Fruit fly (Drosophila melanogaster) whole organism, embryonic: ENCODE data around the gene Esyt2.

Experiments used
- Antp ChIP-seq: fragments of 200-800 bp; sonication (Bioruptor generic); optimal IDR thresholded peaks from 3 replicates; lab custom pipeline; 2016; ENCODE audit warnings: missing biosample characterization, missing genetic modification characterization
- BEAF-32 ChIP-seq: fragments of 200-800 bp; sonication (Bioruptor generic); optimal IDR thresholded peaks from 3 replicates; lab custom pipeline; 2017; ENCODE audit warnings: missing biosample characterization, missing genetic modification characterization, mild to moderate bottlenecking, moderate library complexity, missing genetic modification reagents
- Bdp1 ChIP-seq: fragments of 200-800 bp; sonication (Bioruptor generic); optimal IDR thresholded peaks from 3 replicates; lab custom pipeline; 2016; ENCODE audit warnings: missing biosample characterization, missing genetic modification characterization
- Bteb2 ChIP-seq: fragments of 200-800 bp; sonication (Bioruptor generic); optimal IDR thresholded peaks from 2 replicates; lab custom pipeline; 2016; ENCODE audit warnings: missing biosample characterization, missing genetic modification characterization
- CG10543 ChIP-seq: fragments of 200-800 bp; sonication (Bioruptor generic); optimal IDR thresholded peaks from 3 replicates; lab custom pipeline; 2017; ENCODE audit warnings: missing biosample characterization, mild to moderate bottlenecking, missing genetic modification characterization, moderate library complexity
- CG12769 ChIP-seq: fragments of 200-800 bp; sonication (Bioruptor generic); optimal IDR thresholded peaks from 2 replicates; lab custom pipeline; 2019; ENCODE audit warnings: missing biosample characterization, mild to moderate bottlenecking, missing genetic modification characterization, moderate library complexity
- CG13624 ChIP-seq: fragments of 200-800 bp; sonication (Bioruptor generic); optimal IDR thresholded peaks from 2 replicates; lab custom pipeline; 2016; ENCODE audit warnings: missing biosample characterization, missing genetic modification characterization
- CG14441 ChIP-seq: fragments of 200-800 bp; sonication (Bioruptor generic); IDR thresholded peaks from 2 replicates; pipeline ENCODE4 v1.3.6; 2022; ENCODE audit warnings: missing biosample characterization, missing genetic modification characterization
- CG15479 ChIP-seq: fragments of 200-800 bp; sonication (Bioruptor generic); optimal IDR thresholded peaks from 3 replicates; lab custom pipeline; 2019; ENCODE audit warnings: missing biosample characterization, mild to moderate bottlenecking, missing genetic modification characterization, moderate library complexity
- CG1647 ChIP-seq: fragments of 200-800 bp; sonication (Bioruptor generic); optimal IDR thresholded peaks from 3 replicates; lab custom pipeline; 2016; ENCODE audit warnings: missing biosample characterization, missing genetic modification characterization
- CG16813 ChIP-seq: fragments of 200-800 bp; sonication (Bioruptor generic); IDR thresholded peaks from 3 replicates; pipeline ENCODE4 v1.3.6; 2022; ENCODE audit warnings: missing biosample characterization, missing genetic modification characterization; ENCODE audit not compliant: partially characterized antibody
- CG17361 ChIP-seq: fragments of 200-800 bp; sonication (Bioruptor generic); IDR thresholded peaks from 3 replicates; pipeline ENCODE4 v1.3.6; 2022; ENCODE audit warnings: missing biosample characterization, missing genetic modification characterization
- CG2875 ChIP-seq: fragments of 200-800 bp; sonication (Bioruptor generic); optimal IDR thresholded peaks from 2 replicates; lab custom pipeline; 2017; ENCODE audit warnings: missing biosample characterization, mild to moderate bottlenecking, missing genetic modification characterization, missing genetic modification reagents
- CG4854 ChIP-seq: fragments of 200-800 bp; sonication (Bioruptor generic); optimal IDR thresholded peaks from 2 replicates; lab custom pipeline; 2016; ENCODE audit warnings: missing biosample characterization, missing genetic modification characterization, inconsistent platforms
- CG7556 ChIP-seq: fragments of 200-800 bp; sonication (Bioruptor generic); optimal IDR thresholded peaks from 2 replicates; lab custom pipeline; 2017; ENCODE audit warnings: missing biosample characterization, mild to moderate bottlenecking, missing genetic modification characterization
- CG8290 ChIP-seq, 3 experiments: fragments of 200-800 bp; sonication (Bioruptor generic); optimal IDR thresholded peaks; 2 replicates each; lab custom pipeline; 2016 to 2019; ENCODE audit warnings: missing biosample characterization in 3 of 3, missing genetic modification characterization in 3 of 3, mild to moderate bottlenecking in 2 of 3, moderate library complexity in 1 of 3
- Deaf1 ChIP-seq: fragments of 200-800 bp; optimal IDR thresholded peaks from 3 replicates; lab custom pipeline; 2019; ENCODE audit warnings: missing biosample characterization, mild to moderate bottlenecking, missing genetic modification characterization, moderate library complexity
- Elba2 ChIP-seq: fragments of 200-800 bp; sonication (Bioruptor generic); optimal IDR thresholded peaks from 3 replicates; lab custom pipeline; 2016; ENCODE audit warnings: missing biosample characterization, missing genetic modification characterization
- GATAe ChIP-seq: fragments of 200-800 bp; sonication (Bioruptor generic); conservative IDR thresholded peaks from 2 replicates; pipeline ENCODE4 v1.3.6; 2022; ENCODE audit warnings: missing biosample characterization, missing genetic modification characterization
- Meics ChIP-seq: fragments of 200-800 bp; sonication (Bioruptor generic); optimal IDR thresholded peaks from 2 replicates; lab custom pipeline; 2017; ENCODE audit warnings: missing biosample characterization, mild to moderate bottlenecking, missing genetic modification characterization
- Nf-YC ChIP-seq: fragments of 200-800 bp; optimal IDR thresholded peaks from 3 replicates; lab custom pipeline; 2019; ENCODE audit warnings: missing biosample characterization, mild to moderate bottlenecking, missing genetic modification characterization, moderate library complexity
- Trl ChIP-seq, 3 experiments: fragments of >200 bp in 2 of 3; fragments of 200-800 bp in 1 of 3; sonication (Bioruptor generic) in 1 of 3; optimal IDR thresholded peaks; 2 replicates in 1 of 3; 3 replicates in 2 of 3; lab custom pipeline; 2016 to 2017; ENCODE audit warnings: missing biosample characterization in 1 of 3, missing genetic modification characterization in 1 of 3
- chinmo ChIP-seq: fragments of 200-800 bp; sonication (Bioruptor generic); IDR thresholded peaks from 4 replicates; pipeline ENCODE4 v1.3.6; 2022; ENCODE audit warnings: missing biosample characterization, missing genetic modification characterization; ENCODE audit not compliant: partially characterized antibody
- chn ChIP-seq: fragments of 200-800 bp; sonication (Bioruptor generic); optimal IDR thresholded peaks from 2 replicates; lab custom pipeline; 2016; ENCODE audit warnings: missing biosample characterization, missing genetic modification characterization
- dimm ChIP-seq: fragments of 200-800 bp; sonication (Bioruptor generic); IDR thresholded peaks from 2 replicates; pipeline ENCODE4 v1.3.6; 2022; ENCODE audit warnings: missing biosample characterization, missing genetic modification characterization
- disco-r ChIP-seq: fragments of 200-800 bp; sonication (Bioruptor generic); optimal IDR thresholded peaks from 2 replicates; lab custom pipeline; 2016; ENCODE audit warnings: missing biosample characterization, missing genetic modification characterization
- dysf ChIP-seq: fragments of 200-800 bp; sonication (Bioruptor generic); IDR thresholded peaks from 3 replicates; pipeline ENCODE4 v1.3.6; 2022; ENCODE audit warnings: missing biosample characterization, missing genetic modification characterization
- emc ChIP-seq: fragments of 200-800 bp; sonication (Bioruptor generic); optimal IDR thresholded peaks from 2 replicates; lab custom pipeline; 2016; ENCODE audit warnings: missing biosample characterization, missing genetic modification characterization
- exex ChIP-seq: fragments of 200-800 bp; sonication (Bioruptor generic); optimal IDR thresholded peaks from 4 replicates; lab custom pipeline; 2018; ENCODE audit warnings: missing biosample characterization, mild to moderate bottlenecking, missing genetic modification characterization, moderate library complexity
- eyg ChIP-seq: fragments of 200-800 bp; sonication (Bioruptor generic); optimal IDR thresholded peaks from 3 replicates; lab custom pipeline; 2016; ENCODE audit warnings: missing biosample characterization, missing genetic modification characterization
- gsb-n ChIP-seq: fragments of 200-800 bp; sonication (Bioruptor generic); optimal IDR thresholded peaks from 3 replicates; lab custom pipeline; 2018; ENCODE audit warnings: missing biosample characterization, mild to moderate bottlenecking, missing genetic modification characterization
- ham ChIP-seq: fragments of 200-800 bp; sonication (Bioruptor generic); IDR thresholded peaks from 2 replicates; pipeline ENCODE4 v1.3.6; 2022; ENCODE audit warnings: missing biosample characterization, missing genetic modification characterization
- inv ChIP-seq: fragments of 200-800 bp; sonication (Bioruptor generic); IDR thresholded peaks from 2 replicates; pipeline ENCODE4 v1.3.6; 2022; ENCODE audit warnings: missing biosample characterization, missing genetic modification characterization; ENCODE audit not compliant: partially characterized antibody
- kay ChIP-seq: fragments of 200-800 bp; sonication (Bioruptor generic); optimal IDR thresholded peaks from 2 replicates; lab custom pipeline; 2016; ENCODE audit warnings: missing biosample characterization, missing genetic modification characterization
- lab ChIP-seq: fragments of 200-800 bp; sonication (Bioruptor generic); optimal IDR thresholded peaks from 3 replicates; lab custom pipeline; 2017; ENCODE audit warnings: missing biosample characterization, missing genetic modification characterization, mild to moderate bottlenecking, moderate library complexity, missing genetic modification reagents
- mirr ChIP-seq: fragments of 200-800 bp; sonication (Bioruptor generic); optimal IDR thresholded peaks from 3 replicates; lab custom pipeline; 2018; ENCODE audit warnings: missing biosample characterization, mild to moderate bottlenecking, missing genetic modification characterization
- oc ChIP-seq: fragments of 200-800 bp; sonication (Bioruptor generic); optimal IDR thresholded peaks from 2 replicates; lab custom pipeline; 2018; ENCODE audit warnings: missing biosample characterization, mild to moderate bottlenecking, missing genetic modification characterization, moderate library complexity
- pita ChIP-seq: fragments of 200-800 bp; sonication (Bioruptor generic); optimal IDR thresholded peaks from 2 replicates; lab custom pipeline; 2017; ENCODE audit warnings: missing biosample characterization, mild to moderate bottlenecking, missing genetic modification characterization
- rib ChIP-seq: fragments of 200-800 bp; sonication (Bioruptor generic); IDR thresholded peaks from 2 replicates; pipeline ENCODE4 v1.3.6; 2022; ENCODE audit warnings: missing biosample characterization, missing genetic modification characterization
- sc ChIP-seq, 3 experiments: fragments of >200 bp in 2 of 3; fragments of 200-800 bp in 1 of 3; sonication (Bioruptor generic) in 1 of 3; optimal IDR thresholded peaks; 2 replicates in 2 of 3; 3 replicates in 1 of 3; lab custom pipeline; 2017; ENCODE audit warnings: mild to moderate bottlenecking in 1 of 3, missing biosample characterization in 1 of 3, missing genetic modification characterization in 1 of 3, missing genetic modification reagents in 1 of 3
- sd ChIP-seq: fragments of 200-800 bp; sonication (Bioruptor generic); optimal IDR thresholded peaks from 3 replicates; lab custom pipeline; 2018; ENCODE audit warnings: missing biosample characterization, mild to moderate bottlenecking, missing genetic modification characterization, moderate library complexity
- sima ChIP-seq: fragments of 200-800 bp; sonication (Bioruptor generic); optimal IDR thresholded peaks from 2 replicates; lab custom pipeline; 2016; ENCODE audit warnings: missing biosample characterization, missing genetic modification characterization
- sug ChIP-seq: fragments of 200-800 bp; optimal IDR thresholded peaks from 2 replicates; lab custom pipeline; 2019; ENCODE audit warnings: missing biosample characterization, mild to moderate bottlenecking, missing genetic modification characterization, moderate library complexity
- tgo ChIP-seq: fragments of 200-800 bp; sonication (Bioruptor generic); IDR thresholded peaks from 3 replicates; pipeline ENCODE4 v1.3.6; 2022; ENCODE audit warnings: missing biosample characterization, missing genetic modification characterization
- tx ChIP-seq: fragments of 200-800 bp; sonication (Bioruptor generic); optimal IDR thresholded peaks from 2 replicates; lab custom pipeline; 2016; ENCODE audit warnings: missing biosample characterization, missing genetic modification characterization
- vfl ChIP-seq: fragments of 200-800 bp; sonication (Bioruptor generic); optimal IDR thresholded peaks from 2 replicates; lab custom pipeline; 2016; ENCODE audit warnings: missing biosample characterization, missing genetic modification characterization
- yki ChIP-seq: fragments of >200 bp; optimal IDR thresholded peaks from 3 replicates; lab custom pipeline; 2018
- zen ChIP-seq: fragments of 200-800 bp; sonication (Bioruptor generic); optimal IDR thresholded peaks from 3 replicates; lab custom pipeline; 2018; ENCODE audit warnings: missing biosample characterization, mild to moderate bottlenecking, missing genetic modification characterization, moderate library complexity

The Esyt2 gene

dm6 chr3R:24568251-24568932, 23.9 kb downstream of the Esyt2 start:
- no peak for TF ChIP-seq vfl (GFP tag; lab: Kevin White, UChicago)
- TF ChIP-seq chn, result no peak
- TF ChIP-seq Deaf1, result no peak
- TF ChIP-seq oc (tag; lab: Kevin White, UChicago), result no peak
- no peak for TF ChIP-seq gsb-n (tag; lab: Kevin White, UChicago)
- TF ChIP-seq CG10543, result peak; percentile 18
- TF ChIP-seq emc, result no peak
- TF ChIP-seq CG14441 (GFP tag; lab: Robert Waterston, UW), result no peak
- peak; percentile 11 for TF ChIP-seq CG12769 (tag; lab: Kevin White, UChicago)
- no peak for TF ChIP-seq CG16813
- TF ChIP-seq sug (tag; lab: Kevin White, UChicago), result peak; percentile 76
- TF ChIP-seq CG8290 (GFP tag; optimal IDR thresholded peaks at IDR 0.05; lab: Kevin White, UChicago), result no peak
- TF ChIP-seq CG8290 (tag; optimal IDR thresholded peaks at IDR 0.05; lab: Kevin White, UChicago), result peak in 1 of 2 experiments; percentile 16
- no peak for TF ChIP-seq Nf-YC (tag; lab: Kevin White, UChicago)
- TF ChIP-seq lab (GFP tag; lab: Kevin White, UChicago), result peak; percentile 9
- TF ChIP-seq CG2875 (GFP tag; lab: Kevin White, UChicago), result no peak
- peak; percentile 13; the same call in 1 of the 2 replicates for TF ChIP-seq ham
- TF ChIP-seq CG13624 (GFP tag; lab: Kevin White, UChicago), result peak; percentile 7
- peak; percentile 32 for TF ChIP-seq sd
- TF ChIP-seq dysf (GFP tag; lab: Robert Waterston, UW), result 0 out of 3 replicates have a peak, but pooled peaks have one; percentile 6
- TF ChIP-seq tx (GFP tag; lab: Kevin White, UChicago), result no peak
- 0 out of 4 replicates have a peak, but pooled peaks have one; percentile 46 for TF ChIP-seq chinmo
- no peak for TF ChIP-seq Elba2
- no peak for TF ChIP-seq sima (GFP tag; lab: Kevin White, UChicago)
- no peak for TF ChIP-seq disco-r (GFP tag; lab: Kevin White, UChicago)
- peak; percentile 53 for TF ChIP-seq exex
- TF ChIP-seq mirr, result peak; percentile 35
- TF ChIP-seq inv (GFP tag; lab: Robert Waterston, UW), result no peak
- TF ChIP-seq sc (optimal IDR thresholded peaks at IDR 0.05; lab: Kevin White, UChicago), result no peak
- no peak for TF ChIP-seq sc (GFP tag; optimal IDR thresholded peaks at IDR 0.05; lab: Kevin White, UChicago)
- no peak for TF ChIP-seq CG4854
- TF ChIP-seq kay (GFP tag; lab: Kevin White, UChicago), result no peak
- TF ChIP-seq Bdp1 (GFP tag; lab: Kevin White, UChicago), result no peak
- TF ChIP-seq Antp (GFP tag; lab: Kevin White, UChicago), result no peak
- TF ChIP-seq CG17361 (GFP tag; lab: Robert Waterston, UW), result no peak
- TF ChIP-seq Bteb2 (GFP tag; lab: Kevin White, UChicago), result no peak
- TF ChIP-seq GATAe (GFP tag; lab: Robert Waterston, UW), result peak; percentile 58
- no peak for TF ChIP-seq CG1647 (GFP tag; lab: Kevin White, UChicago)
- TF ChIP-seq eyg (GFP tag; lab: Kevin White, UChicago), result no peak
- TF ChIP-seq Meics (GFP tag; lab: Kevin White, UChicago), result no peak
- no peak for TF ChIP-seq BEAF-32 (GFP tag; lab: Kevin White, UChicago)
- TF ChIP-seq zen (tag; lab: Kevin White, UChicago), result no peak
- TF ChIP-seq CG15479 (GFP tag; lab: Kevin White, UChicago), result peak; percentile 19
- TF ChIP-seq pita (GFP tag; lab: Kevin White, UChicago), result no peak
- TF ChIP-seq dimm (GFP tag; lab: Robert Waterston, UW), result no peak
- no peak for TF ChIP-seq tgo (GFP tag; lab: Robert Waterston, UW)
- TF ChIP-seq CG7556 (GFP tag; lab: Kevin White, UChicago), result no peak
- TF ChIP-seq yki (lab: Kevin White, UChicago), result no peak
- no peak for TF ChIP-seq Trl (optimal IDR thresholded peaks at IDR 0.05; lab: Kevin White, UChicago)
- TF ChIP-seq Trl (GFP tag; optimal IDR thresholded peaks at IDR 0.05; lab: Kevin White, UChicago), result no peak
- peak; percentile 39; the same call in 1 of the 2 replicates for TF ChIP-seq rib
